ENCODE assay signal across 5 worm cellular contexts in genomic region chrX:1620678-1621449, ce11.
TF ChIP-seq lines count a peak whose summit lies in the region.

TSS of gene H11E01.2 (plus strand) at chrX:1621057.

TF ChIP-seq in whole organism, L1 larva, 84 proteins besides CTCF, POLR2A, EP300 and RAD21:
- TF ChIP-seq elt-3 (tag; optimal IDR thresholded peaks at IDR 0.05; lab: Kevin White, UChicago) (peak in 1 of 6 experiments; percentile 34), snu-23 (GFP tag; optimal IDR thresholded peaks at IDR 0.05; lab: Kevin White, UChicago) (peak; percentile 16), nhr-90 (tag; optimal IDR thresholded peaks at IDR 0.05; lab: Kevin White, UChicago; ENCODE audit: poor library complexity) (no peak), snpc-4 (tag; optimal IDR thresholded peaks at IDR 0.05; lab: Kevin White, UChicago) (peak; percentile 7), nhr-71 (tag; optimal IDR thresholded peaks at IDR 0.05; lab: Kevin White, UChicago) (peak; percentile 62), blmp-1 (tag; optimal IDR thresholded peaks at IDR 0.05; lab: Kevin White, UChicago) (peak; percentile 24), ama-1 (optimal IDR thresholded peaks at IDR 0.05; lab: Kevin White, UChicago) (no peak), egl-13 (tag; optimal IDR thresholded peaks at IDR 0.05; lab: Kevin White, UChicago) (no peak), rnt-1 (tag; optimal IDR thresholded peaks at IDR 0.05; lab: Kevin White, UChicago) (peak; percentile 31)

TF ChIP-seq in whole organism, L3 larva, 47 proteins besides CTCF, POLR2A, EP300 and RAD21:
- TF ChIP-seq nhr-43 (tag; optimal IDR thresholded peaks at IDR 0.05; lab: Kevin White, UChicago; ENCODE audit: poor library complexity, severe bottlenecking) (peak; percentile 17), nhr-23 (tag; optimal IDR thresholded peaks at IDR 0.05; lab: Kevin White, UChicago) (no peak)

TF ChIP-seq in whole organism, L4 larva, 104 proteins besides CTCF, POLR2A, EP300 and RAD21:
- no peak for TF ChIP-seq F10B5.3 (tag; optimal IDR thresholded peaks at IDR 0.05; lab: Kevin White, UChicago)
- TF ChIP-seq duxl-1 (tag; optimal IDR thresholded peaks at IDR 0.05; lab: Kevin White, UChicago; ENCODE audit: poor library complexity): no peak
- no peak for TF ChIP-seq madf-9 (GFP tag; conservative IDR thresholded peaks at IDR 0.05; lab: Robert Waterston, UW)
- TF ChIP-seq unc-62 (GFP tag; optimal IDR thresholded peaks at IDR 0.05 in 1 of 2; lab: Kevin White, UChicago): peak in 1 of 2 experiments; percentile 4
- TF ChIP-seq unc-62 (tag; optimal IDR thresholded peaks at IDR 0.05; lab: Kevin White, UChicago): no peak
- TF ChIP-seq egl-27 (tag; optimal IDR thresholded peaks at IDR 0.05; lab: Kevin White, UChicago): no peak
- TF ChIP-seq snpc-4 (tag; optimal IDR thresholded peaks at IDR 0.05; lab: Kevin White, UChicago): no peak
- TF ChIP-seq nhr-10 (tag; optimal IDR thresholded peaks at IDR 0.05; lab: Kevin White, UChicago): no peak
- no peak for TF ChIP-seq ZK337.2 (GFP tag; IDR thresholded peaks at IDR 0.05; lab: Robert Waterston, UW)
- peak in 1 of 2 experiments; percentile 51 for TF ChIP-seq hif-1 (tag; optimal IDR thresholded peaks at IDR 0.05; lab: Kevin White, UChicago)
- TF ChIP-seq aha-1 (tag; lab: Kevin White, UChicago): peak; percentile 95
- no peak for TF ChIP-seq aly-2 (tag; optimal IDR thresholded peaks at IDR 0.05; lab: Kevin White, UChicago)
- TF ChIP-seq lin-15B (tag; optimal IDR thresholded peaks at IDR 0.05; lab: Kevin White, UChicago): no peak
- no peak for TF ChIP-seq nhr-102 (tag; optimal IDR thresholded peaks at IDR 0.05; lab: Kevin White, UChicago)
- no peak for TF ChIP-seq lin-13 (GFP tag; optimal IDR thresholded peaks at IDR 0.05; lab: Kevin White, UChicago)
- TF ChIP-seq ztf-11 (tag; optimal IDR thresholded peaks at IDR 0.05; lab: Kevin White, UChicago): no peak
- peak; percentile 85 for TF ChIP-seq set-16 (GFP tag; IDR thresholded peaks at IDR 0.05; lab: Robert Waterston, UW)
- TF ChIP-seq ceh-28 (tag; optimal IDR thresholded peaks at IDR 0.05; lab: Kevin White, UChicago): no peak
- no peak for TF ChIP-seq gei-8 (GFP tag; optimal IDR thresholded peaks at IDR 0.05; lab: Kevin White, UChicago)
- TF ChIP-seq nhr-28 (tag; optimal IDR thresholded peaks at IDR 0.05; lab: Kevin White, UChicago): peak; percentile 2
TF ChIP-seq in whole organism, L4 larva: peak in this region for 5.

TF ChIP-seq in whole organism, mixed stage, embryonic, 35 proteins besides CTCF, POLR2A, EP300 and RAD21:
- no peak for TF ChIP-seq flh-1 (GFP tag; optimal IDR thresholded peaks at IDR 0.05; lab: Kevin White, UChicago)
- TF ChIP-seq hlh-1 (tag; optimal IDR thresholded peaks at IDR 0.05; lab: Kevin White, UChicago): peak; percentile 40

TF ChIP-seq in whole organism, young adult, 124 proteins besides CTCF, POLR2A, EP300 and RAD21:
- peak; percentile 47; the same call in 1 of the 2 replicates for TF ChIP-seq egrh-3 (GFP tag; IDR thresholded peaks at IDR 0.05; lab: Robert Waterston, UW)
- TF ChIP-seq zfh-2 (GFP tag; conservative IDR thresholded peaks at IDR 0.05; lab: Robert Waterston, UW): peak; percentile 78
- TF ChIP-seq bed-1 (GFP tag; IDR thresholded peaks at IDR 0.05; lab: Robert Waterston, UW): no peak
- no peak for TF ChIP-seq let-607 (tag; optimal IDR thresholded peaks at IDR 0.05; lab: Kevin White, UChicago)
